Fruit fly (Drosophila melanogaster) whole organism: ENCODE measurements around the gene CG7573.

Experiments used
- CG8478 ChIP-seq: fragments of >200 bp; optimal IDR thresholded peaks from 2 replicates; lab custom pipeline; 2018; ENCODE audit warnings: inconsistent platforms
- Dll ChIP-seq: fragments of >200 bp; optimal IDR thresholded peaks from 2 replicates; lab custom pipeline; 2017
- EcR ChIP-seq, 2 experiments: fragments of >200 bp; optimal IDR thresholded peaks; 2 replicates each; lab custom pipeline; 2017; ENCODE audit warnings: missing biosample characterization in 2 of 2, missing genetic modification characterization in 2 of 2, missing genetic modification reagents in 2 of 2
- pan ChIP-seq: fragments of >200 bp; optimal IDR thresholded peaks from 2 replicates; lab custom pipeline; 2017
- psq ChIP-seq: fragments of >200 bp; optimal IDR thresholded peaks from 2 replicates; lab custom pipeline; 2017
- usp ChIP-seq: fragments of >200 bp; optimal IDR thresholded peaks from 2 replicates; lab custom pipeline; 2017; ENCODE audit warnings: missing biosample characterization, missing genetic modification characterization, mixed read lengths

Gene CG7573

dm6 chr3L:11292180-11292727 is 19.3 kb upstream of the CG7573 start:
- TF ChIP-seq psq (lab: Kevin White, UChicago) (no peak), CG8478 (lab: Kevin White, UChicago) (no peak), pan (no peak), Dll (no peak), usp (GFP tag; lab: Kevin White, UChicago) (no peak), EcR (GFP tag; optimal IDR thresholded peaks at IDR 0.05; lab: Kevin White, UChicago) (no peak)

- TF ChIP-seq pan: no peak
- TF ChIP-seq psq (lab: Kevin White, UChicago): no peak
- TF ChIP-seq Dll: no peak
- TF ChIP-seq CG8478 (lab: Kevin White, UChicago): no peak
- TF ChIP-seq usp (GFP tag; lab: Kevin White, UChicago): no peak
- TF ChIP-seq EcR (GFP tag; optimal IDR thresholded peaks at IDR 0.05; lab: Kevin White, UChicago): no peak
Observed at dm6 chr3L:11293378-11293777, 18.2 kb upstream of the CG7573 start.

dm6 chr3L:11294496-11295163 is 16.9 kb upstream of the CG7573 start:
- no peak for TF ChIP-seq pan
- TF ChIP-seq CG8478 (lab: Kevin White, UChicago): no peak
- TF ChIP-seq Dll: peak; percentile 95
- no peak for TF ChIP-seq psq (lab: Kevin White, UChicago)

dm6 chr3L:11295164-11295516 is 16.4 kb upstream of the CG7573 start:
- TF ChIP-seq Dll (no peak), CG8478 (lab: Kevin White, UChicago) (no peak), psq (lab: Kevin White, UChicago) (no peak), usp (GFP tag; lab: Kevin White, UChicago) (no peak), EcR (GFP tag; optimal IDR thresholded peaks at IDR 0.05; lab: Kevin White, UChicago) (no peak), pan (no peak)

- TF ChIP-seq CG8478 (lab: Kevin White, UChicago): no peak
- no peak for TF ChIP-seq pan
- TF ChIP-seq usp (GFP tag; lab: Kevin White, UChicago): no peak
- no peak for TF ChIP-seq Dll
- no peak for TF ChIP-seq EcR (GFP tag; optimal IDR thresholded peaks at IDR 0.05; lab: Kevin White, UChicago)
- TF ChIP-seq psq (lab: Kevin White, UChicago): no peak
Observed at dm6 chr3L:11295777-11296149, 15.8 kb upstream of the CG7573 start, which contains the start of gene Dyro. Gene Dyro, minus strand, starts transcription at chr3L:11295919.

- no peak for TF ChIP-seq CG8478 (lab: Kevin White, UChicago)
- no peak for TF ChIP-seq pan
- TF ChIP-seq usp (GFP tag; lab: Kevin White, UChicago): no peak
- no peak for TF ChIP-seq psq (lab: Kevin White, UChicago)
- TF ChIP-seq Dll: no peak
- TF ChIP-seq EcR (GFP tag; optimal IDR thresholded peaks at IDR 0.05; lab: Kevin White, UChicago): no peak
Observed at dm6 chr3L:11296150-11296800, 15.3 kb upstream of the CG7573 start.

- TF ChIP-seq pan (peak; percentile 15), psq (lab: Kevin White, UChicago) (no peak)
Observed at dm6 chr3L:11296801-11297177, 14.8 kb upstream of the CG7573 start.

- TF ChIP-seq EcR (GFP tag; optimal IDR thresholded peaks at IDR 0.05; lab: Kevin White, UChicago): no peak
- TF ChIP-seq Dll: no peak
- TF ChIP-seq CG8478 (lab: Kevin White, UChicago): no peak
- TF ChIP-seq pan: no peak
- no peak for TF ChIP-seq psq (lab: Kevin White, UChicago)
- no peak for TF ChIP-seq usp (GFP tag; lab: Kevin White, UChicago)
Observed at dm6 chr3L:11297595-11298370, 13.8 kb upstream of the CG7573 start.

- TF ChIP-seq CG8478 (lab: Kevin White, UChicago): no peak
Observed at dm6 chr3L:11298371-11299070, 13.0 kb upstream of the CG7573 start.

dm6 chr3L:11299216-11299615 is 12.3 kb upstream of the CG7573 start:
- TF ChIP-seq EcR (GFP tag; optimal IDR thresholded peaks at IDR 0.05; lab: Kevin White, UChicago) (no peak), pan (no peak), psq (lab: Kevin White, UChicago) (no peak), Dll (no peak)

dm6 chr3L:11302906-11303305 is 8.6 kb upstream of the CG7573 start:
- TF ChIP-seq psq (lab: Kevin White, UChicago) (no peak), CG8478 (lab: Kevin White, UChicago) (no peak), usp (GFP tag; lab: Kevin White, UChicago) (no peak), pan (no peak), EcR (GFP tag; optimal IDR thresholded peaks at IDR 0.05; lab: Kevin White, UChicago) (no peak), Dll (no peak)
